Worm (Caenorhabditis elegans) whole organism, young adult: ENCODE measurements around the gene C02F5.5.

Source experiments
- B0261.1 ChIP-seq: sonication (generic microtip); optimal IDR thresholded peaks from 2 replicates; lab custom pipeline; 2016; ENCODE audit warnings: mild to moderate bottlenecking, missing genetic modification characterization, moderate library complexity, missing compliant biosample characterization
- B0336.3 ChIP-seq: fragments of 200-800 bp; sonication (Bioruptor generic); IDR thresholded peaks from 2 replicates; pipeline ENCODE4 v1.3.6; 2022; ENCODE audit warnings: missing genetic modification characterization, missing compliant biosample characterization
- C06A6.2 ChIP-seq: fragments of 200-800 bp; sonication (Bioruptor generic); conservative IDR thresholded peaks from 2 replicates; pipeline ENCODE4 v1.3.6; 2022; ENCODE audit warnings: missing genetic modification characterization, missing compliant biosample characterization
- D2030.7 ChIP-seq: fragments of 200-800 bp; sonication (Bioruptor generic); IDR thresholded peaks from 2 replicates; pipeline ENCODE4 v1.3.6; 2022; ENCODE audit warnings: missing genetic modification reagents, missing genetic modification characterization, missing compliant biosample characterization
- F37B4.10 ChIP-seq: fragments of 200-800 bp; sonication (Bioruptor generic); IDR thresholded peaks from 2 replicates; pipeline ENCODE4 v1.3.6; 2022; ENCODE audit warnings: missing genetic modification characterization, missing compliant biosample characterization
- F55B11.4 ChIP-seq: sonication (generic microtip); optimal IDR thresholded peaks from 2 replicates; lab custom pipeline; 2016; ENCODE audit warnings: missing compliant biosample characterization, missing genetic modification characterization, borderline replicate concordance; ENCODE audit not compliant: insufficient read depth
- F57A8.1 ChIP-seq: fragments of 200-800 bp; sonication (Bioruptor generic); optimal IDR thresholded peaks from 2 replicates; lab custom pipeline; 2018; ENCODE audit warnings: mild to moderate bottlenecking, missing genetic modification characterization, moderate library complexity, missing compliant biosample characterization
- K12H6.12 ChIP-seq: fragments of 200-800 bp; sonication (Bioruptor generic); optimal IDR thresholded peaks from 2 replicates; lab custom pipeline; 2018; ENCODE audit warnings: mild to moderate bottlenecking, missing genetic modification characterization, missing compliant biosample characterization
- T07F8.4 ChIP-seq: sonication (generic microtip); optimal IDR thresholded peaks from 2 replicates; lab custom pipeline; 2016; ENCODE audit warnings: mild to moderate bottlenecking, missing genetic modification characterization, moderate library complexity, missing compliant biosample characterization
- Y53F4B.3 ChIP-seq: fragments of 200-800 bp; sonication (Bioruptor generic); IDR thresholded peaks from 2 replicates; pipeline ENCODE4 v1.3.6; 2022; ENCODE audit warnings: missing genetic modification reagents, missing genetic modification characterization, missing compliant biosample characterization
- Y67H2A.10 ChIP-seq: fragments of 200-800 bp; sonication (Bioruptor generic); conservative IDR thresholded peaks from 2 replicates; pipeline ENCODE4 v1.3.6; 2022; ENCODE audit warnings: missing genetic modification reagents, missing genetic modification characterization, missing compliant biosample characterization
- ZK185.1 ChIP-seq: sonication (generic microtip); optimal IDR thresholded peaks from 2 replicates; lab custom pipeline; 2016; ENCODE audit warnings: mild to moderate bottlenecking, missing genetic modification characterization, missing compliant biosample characterization; ENCODE audit not compliant: poor library complexity, severe bottlenecking
- aptf-2 ChIP-seq: fragments of 200-800 bp; sonication (Bioruptor generic); conservative IDR thresholded peaks from 2 replicates; pipeline ENCODE4 v1.3.6; 2022; ENCODE audit warnings: missing genetic modification reagents, missing genetic modification characterization, missing compliant biosample characterization
- aptf-3 ChIP-seq: fragments of 200-800 bp; sonication (Bioruptor generic); IDR thresholded peaks from 2 replicates; pipeline ENCODE4 v1.3.6; 2022; ENCODE audit warnings: missing genetic modification characterization, missing compliant biosample characterization
- attf-3 ChIP-seq: fragments of 200-800 bp; sonication (Bioruptor generic); conservative IDR thresholded peaks from 2 replicates; pipeline ENCODE4 v1.3.6; 2022; ENCODE audit warnings: missing genetic modification reagents, missing genetic modification characterization, missing compliant biosample characterization
- bed-2 ChIP-seq: fragments of 200-800 bp; sonication (Bioruptor generic); IDR thresholded peaks from 2 replicates; pipeline ENCODE4 v1.3.6; 2022; ENCODE audit warnings: missing genetic modification reagents, missing genetic modification characterization, missing compliant biosample characterization
- ceh-27 ChIP-seq: fragments of 200-800 bp; sonication (Bioruptor generic); optimal IDR thresholded peaks from 2 replicates; lab custom pipeline; 2018; ENCODE audit warnings: mild to moderate bottlenecking, missing genetic modification characterization, moderate library complexity, missing compliant biosample characterization
- ceh-58 ChIP-seq: fragments of 200-800 bp; sonication (Bioruptor generic); IDR thresholded peaks from 2 replicates; pipeline ENCODE4 v1.3.6; 2022; ENCODE audit warnings: missing genetic modification characterization, missing compliant biosample characterization
- ceh-79 ChIP-seq: sonication (generic microtip); optimal IDR thresholded peaks from 2 replicates; lab custom pipeline; 2017; ENCODE audit warnings: mild to moderate bottlenecking, missing genetic modification characterization, missing compliant biosample characterization
- dox-1 ChIP-seq: fragments of 200-800 bp; sonication (Bioruptor generic); IDR thresholded peaks from 2 replicates; pipeline ENCODE4 v1.3.6; 2022; ENCODE audit warnings: missing genetic modification reagents, missing genetic modification characterization, missing compliant biosample characterization
- dpl-1 ChIP-seq: fragments of 150-350 bp; optimal IDR thresholded peaks from 2 replicates; lab custom pipeline; 2014; ENCODE audit warnings: missing biosample characterization, missing genetic modification reagents, missing genetic modification characterization
- egl-18 ChIP-seq: fragments of 200-800 bp; sonication (Bioruptor generic); IDR thresholded peaks from 2 replicates; pipeline ENCODE4 v1.3.6; 2022; ENCODE audit warnings: missing genetic modification reagents, missing genetic modification characterization, missing compliant biosample characterization
- ekl-4 ChIP-seq: fragments of 200-800 bp; sonication (Bioruptor generic); IDR thresholded peaks from 2 replicates; pipeline ENCODE4 v1.3.6; 2022; ENCODE audit warnings: missing genetic modification reagents, missing genetic modification characterization, missing compliant biosample characterization
- ets-4 ChIP-seq: fragments of 200-800 bp; sonication (Bioruptor generic); optimal IDR thresholded peaks from 2 replicates; lab custom pipeline; 2018; ENCODE audit warnings: mild to moderate bottlenecking, missing genetic modification characterization, missing compliant biosample characterization
- hmg-1.2 ChIP-seq: fragments of 200-800 bp; sonication (Bioruptor generic); IDR thresholded peaks from 2 replicates; pipeline ENCODE4 v1.3.6; 2022; ENCODE audit warnings: missing genetic modification reagents, missing genetic modification characterization, missing compliant biosample characterization
- hsf-1 ChIP-seq: fragments of 200-800 bp; sonication (Bioruptor generic); IDR thresholded peaks from 2 replicates; pipeline ENCODE4 v1.3.6; 2022; ENCODE audit warnings: missing genetic modification reagents, missing genetic modification characterization, missing compliant biosample characterization
- lag-1 ChIP-seq: fragments of 200-800 bp; sonication (Bioruptor generic); IDR thresholded peaks from 2 replicates; pipeline ENCODE4 v1.3.6; 2022; ENCODE audit warnings: missing genetic modification reagents, missing genetic modification characterization, missing compliant biosample characterization
- lin-54 ChIP-seq: fragments of 200-800 bp; sonication (Bioruptor generic); optimal IDR thresholded peaks from 2 replicates; lab custom pipeline; 2018; ENCODE audit warnings: mild to moderate bottlenecking, missing genetic modification characterization, missing compliant biosample characterization
- lsl-1 ChIP-seq: fragments of 200-800 bp; sonication (Bioruptor generic); optimal IDR thresholded peaks from 2 replicates; lab custom pipeline; 2018; ENCODE audit warnings: mild to moderate bottlenecking, missing genetic modification characterization, moderate library complexity, missing compliant biosample characterization
- lsy-27 ChIP-seq: sonication (generic microtip); optimal IDR thresholded peaks from 2 replicates; lab custom pipeline; 2017; ENCODE audit warnings: missing genetic modification characterization, mild to moderate bottlenecking, missing compliant biosample characterization, antibody characterized with exemption, missing genotype, borderline replicate concordance; ENCODE audit not compliant: insufficient read depth
- madf-3 ChIP-seq: fragments of 200-800 bp; sonication (Bioruptor generic); IDR thresholded peaks from 2 replicates; pipeline ENCODE4 v1.3.6; 2022; ENCODE audit warnings: missing genetic modification reagents, missing genetic modification characterization, missing compliant biosample characterization
- madf-6 ChIP-seq: fragments of 200-800 bp; sonication (Bioruptor generic); IDR thresholded peaks from 2 replicates; pipeline ENCODE4 v1.3.6; 2022; ENCODE audit warnings: missing genetic modification reagents, missing genetic modification characterization, missing compliant biosample characterization
- mcd-1 ChIP-seq: fragments of 200-800 bp; sonication (Bioruptor generic); IDR thresholded peaks from 2 replicates; pipeline ENCODE4 v1.3.6; 2022; ENCODE audit warnings: missing genetic modification reagents, missing genetic modification characterization, missing compliant biosample characterization
- mxl-1 ChIP-seq: sonication (generic microtip); optimal IDR thresholded peaks from 2 replicates; lab custom pipeline; 2016; ENCODE audit warnings: missing genetic modification characterization, missing compliant biosample characterization
- nfya-2 ChIP-seq: fragments of 200-800 bp; sonication (Bioruptor generic); IDR thresholded peaks from 2 replicates; pipeline ENCODE4 v1.3.6; 2022; ENCODE audit warnings: missing genetic modification reagents, missing genetic modification characterization, missing compliant biosample characterization
- sdz-38 ChIP-seq: sonication (generic microtip); optimal IDR thresholded peaks from 2 replicates; lab custom pipeline; 2016; ENCODE audit warnings: missing genotype, missing genetic modification characterization, missing compliant biosample characterization
- snpc-1.1 ChIP-seq: sonication (generic microtip); optimal IDR thresholded peaks from 2 replicates; lab custom pipeline; 2017; ENCODE audit warnings: missing genetic modification characterization, mild to moderate bottlenecking, missing compliant biosample characterization, antibody characterized with exemption, moderate library complexity, missing genotype, missing genetic modification reagents; ENCODE audit not compliant: insufficient read depth
- somi-1 ChIP-seq: fragments of 200-800 bp; sonication (Bioruptor generic); optimal IDR thresholded peaks from 2 replicates; lab custom pipeline; 2018; ENCODE audit warnings: mild to moderate bottlenecking, missing genetic modification characterization, missing compliant biosample characterization
- sptf-2 ChIP-seq: fragments of 200-800 bp; sonication (Bioruptor generic); optimal IDR thresholded peaks from 2 replicates; lab custom pipeline; 2018; ENCODE audit warnings: mild to moderate bottlenecking, missing genetic modification characterization, missing compliant biosample characterization
- tbx-9 ChIP-seq: sonication (generic microtip); optimal IDR thresholded peaks from 2 replicates; lab custom pipeline; 2016; ENCODE audit warnings: borderline replicate concordance, missing genetic modification characterization, inconsistent platforms, missing compliant biosample characterization
- unc-130 ChIP-seq: sonication (generic microtip); optimal IDR thresholded peaks from 2 replicates; lab custom pipeline; 2016; ENCODE audit warnings: missing genetic modification reagents, missing genetic modification characterization, missing compliant biosample characterization
- ztf-22 ChIP-seq: fragments of 200-800 bp; sonication (Bioruptor generic); optimal IDR thresholded peaks from 2 replicates; lab custom pipeline; 2018; ENCODE audit warnings: mild to moderate bottlenecking, missing genetic modification characterization, moderate library complexity, missing compliant biosample characterization
- ztf-26 ChIP-seq: sonication (generic microtip); optimal IDR thresholded peaks from 2 replicates; lab custom pipeline; 2017; ENCODE audit warnings: missing genetic modification characterization, missing compliant biosample characterization
- ztf-6 ChIP-seq: fragments of 200-800 bp; sonication (Bioruptor generic); IDR thresholded peaks from 2 replicates; pipeline ENCODE4 v1.3.6; 2022; ENCODE audit warnings: missing genetic modification reagents, missing genetic modification characterization, missing compliant biosample characterization

Gene C02F5.5

DNA sequence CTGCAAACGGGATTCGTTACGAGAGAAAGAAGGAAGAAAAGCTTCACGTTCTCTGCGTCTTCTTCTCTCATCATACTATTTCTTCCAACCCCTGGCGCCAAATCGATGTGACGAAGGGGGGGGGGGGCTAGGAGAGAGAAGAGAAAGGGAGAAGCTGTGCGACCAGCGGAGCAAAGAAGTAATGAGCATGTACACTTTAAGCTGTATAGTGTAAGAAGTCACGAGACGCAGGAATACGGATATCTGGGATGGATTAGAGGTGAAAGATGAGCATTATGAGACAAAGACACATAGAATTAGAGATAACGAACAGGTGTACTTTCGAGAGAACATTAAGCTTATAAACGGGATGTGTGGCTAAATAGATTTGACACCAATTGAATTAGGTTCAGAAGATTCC, 34.2 kb upstream of the C02F5.5 start:
- TF ChIP-seq K12H6.12 (tag; lab: Kevin White, UChicago) = peak; percentile 65
- TF ChIP-seq F37B4.10 (GFP tag; lab: Robert Waterston, UW) = no peak

DNA sequence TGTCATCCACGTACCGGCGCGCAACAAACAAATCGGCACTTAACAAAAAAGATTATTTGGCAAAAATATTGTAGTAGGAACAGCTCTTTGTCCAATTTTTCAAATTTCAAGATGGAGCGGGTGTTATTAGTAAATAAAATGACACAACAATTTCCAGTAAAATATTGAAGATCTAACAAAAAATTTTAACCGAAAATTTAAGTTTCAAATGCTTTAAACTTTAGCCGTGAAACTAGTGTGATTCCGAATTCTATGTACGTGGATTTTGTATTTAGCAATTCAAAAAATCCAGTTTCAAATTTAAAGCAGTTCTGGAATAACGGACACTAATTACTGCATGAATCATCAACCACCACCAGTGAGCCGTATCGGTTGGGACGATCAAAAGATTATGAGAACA, 33.2 kb upstream of the C02F5.5 start, which contains the start of gene snb-5:
TSS of gene snb-5 (plus strand) at position 301 of the 400 bp plus-strand sequence.
- no peak for TF ChIP-seq ceh-79 (tag; lab: Kevin White, UChicago)
- TF ChIP-seq ztf-6 (GFP tag; lab: Robert Waterston, UW) = no peak
- no peak for TF ChIP-seq ztf-26
- no peak for TF ChIP-seq ceh-27 (GFP tag; lab: Kevin White, UChicago)
- TF ChIP-seq snpc-1.1 = no peak
- TF ChIP-seq mcd-1 (GFP tag; lab: Robert Waterston, UW) = no peak
- TF ChIP-seq F55B11.4 (tag; lab: Kevin White, UChicago) = no peak
- no peak for TF ChIP-seq sptf-2
- TF ChIP-seq ztf-22 (GFP tag; lab: Kevin White, UChicago) = no peak
- TF ChIP-seq madf-6 (GFP tag; lab: Robert Waterston, UW) = no peak
- no peak for TF ChIP-seq Y53F4B.3 (GFP tag; lab: Robert Waterston, UW)
- no peak for TF ChIP-seq F57A8.1 (GFP tag; lab: Kevin White, UChicago)
- TF ChIP-seq ets-4 (GFP tag; lab: Kevin White, UChicago) = no peak
- TF ChIP-seq lag-1 (GFP tag; lab: Robert Waterston, UW) = no peak
- no peak for TF ChIP-seq lsy-27
- TF ChIP-seq lin-54 = no peak
- TF ChIP-seq unc-130 (GFP tag; lab: Kevin White, UChicago) = no peak
- TF ChIP-seq egl-18 (GFP tag; lab: Robert Waterston, UW) = no peak
- TF ChIP-seq B0336.3 (GFP tag; lab: Robert Waterston, UW) = no peak
- TF ChIP-seq aptf-3 (GFP tag; lab: Robert Waterston, UW) = no peak

DNA sequence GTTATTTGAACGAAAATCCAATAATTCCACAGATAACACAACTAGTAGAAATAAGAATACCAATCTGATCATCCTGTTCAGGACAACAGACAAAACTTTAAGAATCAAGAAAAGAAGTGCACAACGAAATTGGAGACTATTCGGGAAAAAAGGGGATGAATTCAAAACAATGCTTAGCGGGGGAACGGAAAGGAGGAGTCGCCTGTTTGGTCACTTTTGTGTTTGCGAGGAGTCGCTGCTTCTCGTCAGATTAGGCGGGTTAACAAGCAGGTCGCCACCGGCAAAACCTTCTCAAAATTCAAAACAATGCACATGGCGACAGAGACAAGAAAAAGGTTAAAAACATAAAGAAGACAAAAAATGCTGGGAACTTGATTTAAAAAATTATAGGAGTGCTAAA, 26.2 kb upstream of the C02F5.5 start, which contains the start of gene C30A5.10:
TSS of gene C30A5.10 (minus strand) at position 101 of the 400 bp plus-strand sequence.
- TF ChIP-seq ztf-26 (no peak), mcd-1 (GFP tag; lab: Robert Waterston, UW) (no peak), hmg-1.2 (no peak), ceh-79 (tag; lab: Kevin White, UChicago) (no peak)

DNA sequence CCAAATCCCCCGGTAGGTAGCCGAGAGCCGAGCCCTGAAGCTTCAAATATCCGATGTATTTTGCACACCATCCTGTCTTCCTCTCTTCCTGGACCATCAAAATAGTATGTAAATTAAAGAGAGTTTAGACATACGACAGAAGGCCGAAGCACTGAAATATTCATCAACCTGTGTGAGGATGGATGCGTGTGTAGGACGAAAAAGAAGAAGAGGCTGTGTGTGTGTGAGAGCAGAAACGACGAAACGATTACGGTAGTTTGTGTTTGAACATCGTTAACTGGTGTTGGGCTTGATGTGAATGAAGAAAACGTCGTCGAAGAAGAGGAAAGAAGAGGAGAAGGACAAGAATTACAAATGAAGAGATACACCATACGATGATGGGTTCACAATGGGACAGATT, 24.4 kb upstream of the C02F5.5 start:
- TF ChIP-seq bed-2 (GFP tag; lab: Robert Waterston, UW) = no peak
- TF ChIP-seq D2030.7 (GFP tag; lab: Robert Waterston, UW) = no peak
- no peak for TF ChIP-seq ceh-27 (GFP tag; lab: Kevin White, UChicago)
- TF ChIP-seq lin-54 = no peak
- TF ChIP-seq ceh-58 (GFP tag; lab: Robert Waterston, UW) = no peak
- TF ChIP-seq Y67H2A.10 (GFP tag; lab: Robert Waterston, UW) = no peak
- TF ChIP-seq somi-1 (GFP tag; lab: Kevin White, UChicago) = no peak
- no peak for TF ChIP-seq C06A6.2 (GFP tag; lab: Robert Waterston, UW)
- TF ChIP-seq lsl-1 (GFP tag; lab: Kevin White, UChicago) = no peak

DNA sequence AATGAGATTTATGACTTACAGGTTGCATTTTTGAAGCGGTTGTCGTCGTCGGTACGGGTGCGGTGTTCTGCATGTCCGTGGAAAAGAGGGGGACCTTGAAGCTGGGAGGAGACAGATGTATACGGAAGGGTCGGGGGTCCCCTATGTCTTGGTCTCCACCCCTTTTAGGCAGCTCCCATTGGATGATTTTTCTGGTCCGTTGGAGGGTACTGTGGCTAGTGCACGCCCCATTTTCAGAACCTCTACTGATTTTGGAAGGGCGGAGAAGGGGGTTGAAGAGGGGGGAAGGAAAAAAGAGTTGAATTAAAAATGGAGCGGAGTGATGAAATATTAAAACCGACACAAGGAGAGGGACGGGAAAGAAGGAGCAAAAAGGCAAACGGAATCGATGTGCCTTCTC, 19.8 kb upstream of the C02F5.5 start, which contains the start of gene unc-86:
TSS of gene unc-86 (minus strand) at position 113 of the 400 bp plus-strand sequence.
- no peak for TF ChIP-seq dox-1
- no peak for TF ChIP-seq sdz-38 (tag; lab: Kevin White, UChicago)
- no peak for TF ChIP-seq hsf-1 (GFP tag; lab: Robert Waterston, UW)
- no peak for TF ChIP-seq nfya-2 (GFP tag; lab: Robert Waterston, UW)
- TF ChIP-seq T07F8.4 (tag; lab: Kevin White, UChicago) = no peak
- no peak for TF ChIP-seq dpl-1 (GFP tag; lab: Kevin White, UChicago)
- TF ChIP-seq mxl-1 (tag; lab: Kevin White, UChicago) = no peak
- no peak; the same call in 1 of the 2 replicates for TF ChIP-seq ekl-4
- no peak for TF ChIP-seq attf-3 (GFP tag; lab: Robert Waterston, UW)
- TF ChIP-seq ZK185.1 (tag; lab: Kevin White, UChicago) = no peak
- no peak for TF ChIP-seq tbx-9 (tag; lab: Kevin White, UChicago)
- no peak for TF ChIP-seq madf-3
- no peak for TF ChIP-seq B0261.1 (tag; lab: Kevin White, UChicago)
- TF ChIP-seq aptf-2 (GFP tag; lab: Robert Waterston, UW) = no peak
